Worm (Caenorhabditis elegans) whole organism, dauer: ENCODE measurements around the gene dct-12.
"Not testable (repeated sequence)": the region's sequence is repeated elsewhere in the genome, so short reads cannot be mapped to it uniquely, and the experiment has no call there.

Experiments
- unc-62 ChIP-seq: sonication (generic microtip); optimal IDR thresholded peaks from 2 replicates; lab custom pipeline; 2017; ENCODE audit warnings: missing biosample characterization, missing genetic modification reagents, missing genetic modification characterization

Gene dct-12

DNA sequence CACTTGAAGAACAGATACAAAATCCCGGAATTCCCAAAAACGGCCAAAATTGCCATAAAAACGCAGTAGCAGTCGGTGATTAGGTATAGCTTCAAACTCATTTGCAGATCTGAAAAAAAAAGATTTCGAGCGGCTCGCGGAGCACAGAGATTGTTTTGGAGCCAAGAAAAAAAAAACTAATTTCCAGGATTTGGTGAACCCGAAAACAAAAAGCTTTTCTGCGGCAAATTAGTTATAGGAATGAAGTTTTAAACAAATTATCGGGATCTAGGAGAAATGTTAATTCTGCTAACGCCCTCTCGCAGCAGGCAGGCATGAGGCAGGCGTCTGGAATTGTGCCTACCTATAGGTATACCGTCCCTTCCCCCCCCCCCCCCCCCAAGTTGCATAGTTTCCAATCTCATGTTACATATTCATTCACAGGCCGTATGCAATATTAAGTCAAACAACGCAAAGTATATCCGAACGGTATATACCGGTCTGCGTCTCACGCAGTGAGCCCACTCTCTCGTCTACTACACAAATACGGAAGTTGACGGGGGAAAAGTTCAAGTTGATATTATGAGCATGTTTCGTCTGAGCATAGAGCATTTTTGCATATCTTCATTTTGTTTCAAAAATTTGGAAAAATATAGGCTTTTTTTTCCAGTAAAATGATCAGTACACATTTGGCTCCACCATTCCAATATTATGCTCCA lies 12.6 kb upstream of the dct-12 start, which contains the start of the genes W05H5.1 and pitr-6:
Gene W05H5.1, minus strand, starts transcription at position 101 of the 698 bp plus-strand sequence.
Gene pitr-6, plus strand, starts transcription at position 648 of the 698 bp plus-strand sequence.
- TF ChIP-seq unc-62 (GFP tag; lab: Kevin White, UChicago), result no peak

- TF ChIP-seq unc-62 (GFP tag; lab: Kevin White, UChicago), result not testable (repeated sequence)
Measured at ce11 chrII:12441164-12441563, 8.9 kb upstream of the dct-12 start, which contains the start of gene Y57A10C.10. TSS of gene Y57A10C.10 (minus strand) at chrII:12441264.

DNA sequence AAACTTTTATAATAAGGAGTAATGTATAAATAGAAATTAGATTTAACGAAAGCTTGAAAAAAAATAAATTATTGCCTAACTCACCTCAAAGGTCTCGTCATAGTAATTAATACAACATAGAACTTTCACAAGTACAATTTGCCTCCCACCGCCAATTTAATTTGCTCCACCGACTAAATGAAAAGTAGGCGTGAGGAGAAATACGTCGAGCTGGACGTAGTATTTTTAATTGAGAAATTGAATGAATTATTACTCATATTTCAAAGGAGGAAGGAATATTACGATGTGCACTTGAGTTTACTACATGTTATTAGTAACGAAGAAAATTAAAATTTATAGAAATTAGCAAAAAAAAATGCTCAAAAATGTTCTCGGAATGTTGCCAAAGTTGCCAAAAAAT lies 6.2 kb upstream of the dct-12 start, which contains the start of gene Y57A10C.9:
Gene Y57A10C.9, minus strand, starts transcription at position 101 of the 400 bp plus-strand sequence.
- TF ChIP-seq unc-62 (GFP tag; lab: Kevin White, UChicago), result no peak

DNA sequence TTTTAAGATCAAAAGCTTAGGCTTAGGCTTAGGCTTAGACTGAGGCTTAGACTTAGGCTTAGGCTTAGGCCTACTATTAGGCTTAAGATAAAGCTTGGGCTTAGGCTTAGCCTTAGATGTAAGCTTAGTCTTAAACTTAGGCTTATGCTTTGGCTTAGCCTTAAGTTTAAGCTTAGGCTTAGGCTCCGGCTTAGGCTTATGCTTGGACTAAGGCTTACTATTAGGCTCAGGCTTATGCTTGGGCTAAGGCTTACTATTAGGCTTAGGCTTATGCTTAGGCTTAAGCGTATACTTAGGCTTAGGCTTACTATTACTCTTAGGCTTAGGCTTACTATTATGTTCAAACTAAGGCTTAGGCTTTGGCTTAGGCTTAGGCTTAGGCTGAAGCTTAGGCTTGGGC lies 4.5 kb upstream of the dct-12 start:
- no peak for TF ChIP-seq unc-62 (GFP tag; lab: Kevin White, UChicago)

ce11 chrII:12435202-12435872 lies 3.1 kb upstream of the dct-12 start:
- TF ChIP-seq unc-62 (GFP tag; lab: Kevin White, UChicago), result no peak

ce11 chrII:12429743-12430142 lies 2.5 kb downstream of the dct-12 start, which contains the start of gene Y57A10C.8:
TSS of gene Y57A10C.8 (minus strand) at chrII:12429843.
- TF ChIP-seq unc-62 (GFP tag; lab: Kevin White, UChicago), result no peak

DNA sequence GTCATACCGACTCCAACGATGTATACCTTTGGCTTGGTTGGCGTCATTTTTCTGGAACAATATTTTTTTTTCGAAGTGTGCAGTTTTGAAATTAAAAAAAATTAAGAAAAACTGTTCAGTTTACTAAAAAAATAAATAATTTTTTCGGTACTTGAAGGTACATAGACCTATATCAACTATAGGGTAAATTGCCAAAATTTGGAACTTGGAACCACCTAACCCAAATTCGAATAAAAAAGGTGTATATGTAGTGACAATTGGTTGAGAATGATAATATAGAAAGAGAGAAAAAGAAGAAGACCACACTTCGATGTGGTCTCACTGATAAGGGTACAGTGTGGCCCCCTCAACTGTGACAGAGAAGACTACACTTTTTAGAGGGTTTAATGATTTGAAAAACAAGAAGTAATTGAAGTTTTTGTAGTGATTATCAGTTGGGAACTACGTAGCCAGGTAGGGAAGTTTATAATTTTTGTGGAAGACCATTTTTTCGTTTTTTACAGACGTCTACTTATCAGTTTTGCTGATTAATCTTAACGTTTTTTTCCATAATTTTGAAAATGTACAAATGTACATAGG lies 6.5 kb downstream of the dct-12 start, which contains the start of gene daf-22:
Gene daf-22, minus strand, starts transcription at position 51 of the 579 bp plus-strand sequence.
- no peak for TF ChIP-seq unc-62 (GFP tag; lab: Kevin White, UChicago)

DNA sequence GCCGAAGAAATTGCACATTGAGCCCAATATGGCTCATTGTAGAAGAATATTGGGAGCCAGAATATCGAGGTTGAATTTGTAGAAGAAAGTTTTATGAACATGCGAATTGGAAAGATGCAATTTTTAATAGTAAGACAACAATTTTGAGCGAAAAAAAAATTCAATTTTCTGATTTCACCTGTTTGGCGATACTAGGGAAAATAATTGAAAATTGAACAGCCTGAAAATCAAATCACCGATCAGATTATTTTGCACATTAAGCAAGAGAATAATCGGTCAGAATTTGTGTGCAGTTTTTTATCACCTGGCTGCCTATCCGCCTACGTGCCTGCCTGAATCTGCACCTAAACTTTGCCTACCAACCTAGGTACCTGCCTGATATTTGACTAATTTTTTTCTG lies 11.8 kb downstream of the dct-12 start, which contains the start of gene sre-26:
Gene sre-26, minus strand, starts transcription at position 101 of the 400 bp plus-strand sequence.
- no peak for TF ChIP-seq unc-62 (GFP tag; lab: Kevin White, UChicago)

DNA sequence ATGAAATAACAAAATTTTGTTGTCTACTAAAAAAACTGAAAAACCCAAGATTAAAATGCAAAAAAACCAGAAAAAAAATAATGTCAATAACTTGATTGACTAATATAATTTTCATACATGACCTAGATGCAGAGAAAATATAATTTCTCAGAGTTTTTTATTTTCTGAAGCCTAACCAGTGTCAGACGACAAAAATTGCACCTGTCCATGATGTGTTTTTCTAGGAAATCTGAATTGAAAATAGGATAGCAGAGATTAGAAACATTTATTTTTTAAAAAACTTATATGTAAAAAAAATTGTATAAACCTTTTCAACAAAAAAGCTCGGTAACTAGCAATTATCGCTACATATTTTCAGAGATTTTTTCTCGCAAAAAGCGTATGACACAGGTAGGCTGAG lies 14.3 kb downstream of the dct-12 start:
- no peak for TF ChIP-seq unc-62 (GFP tag; lab: Kevin White, UChicago)

DNA sequence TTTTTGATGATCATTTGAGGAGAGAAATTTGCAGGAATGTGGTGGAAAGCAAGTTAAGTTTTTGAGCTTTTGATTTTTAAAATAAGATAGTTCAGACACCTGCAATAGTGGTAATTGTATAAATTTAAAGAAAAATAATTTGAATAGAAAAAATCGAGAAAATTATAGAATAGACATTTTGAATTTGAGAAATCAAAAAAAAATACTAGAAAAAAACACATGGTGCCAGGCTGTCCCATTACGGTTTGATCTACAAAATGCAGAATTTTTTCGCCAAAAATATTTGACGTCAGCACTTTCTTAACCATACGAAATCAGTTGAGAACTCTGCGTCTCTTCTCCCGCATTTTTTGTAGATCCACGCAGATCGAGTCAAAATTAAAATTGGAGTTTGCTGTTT lies 14.7 kb downstream of the dct-12 start, which contains the start of gene sre-27:
Gene sre-27, minus strand, starts transcription at position 101 of the 400 bp plus-strand sequence.
- TF ChIP-seq unc-62 (GFP tag; lab: Kevin White, UChicago), result no peak

DNA sequence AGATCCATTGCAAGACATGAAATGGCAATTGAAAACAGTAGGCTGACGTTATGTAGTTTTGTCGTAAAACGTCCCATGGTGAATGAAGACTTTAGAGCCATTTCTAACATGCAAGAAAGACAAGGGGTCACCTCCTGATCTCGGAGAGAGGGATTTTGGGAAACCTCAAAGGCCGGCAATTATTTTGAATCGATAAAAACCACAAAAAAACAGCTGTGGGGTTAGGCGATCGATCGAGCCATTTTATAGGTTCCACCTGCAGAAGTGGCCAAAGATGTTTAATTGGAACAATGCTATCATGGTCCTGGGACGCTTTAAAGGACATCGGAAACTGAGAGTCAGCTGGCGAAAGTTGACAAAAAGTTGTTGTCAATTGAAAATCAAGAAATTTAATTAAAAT lies 17.5 kb downstream of the dct-12 start, which contains the start of gene Y57A10C.11:
Gene Y57A10C.11, minus strand, starts transcription at position 101 of the 400 bp plus-strand sequence.
- no peak for TF ChIP-seq unc-62 (GFP tag; lab: Kevin White, UChicago)

DNA sequence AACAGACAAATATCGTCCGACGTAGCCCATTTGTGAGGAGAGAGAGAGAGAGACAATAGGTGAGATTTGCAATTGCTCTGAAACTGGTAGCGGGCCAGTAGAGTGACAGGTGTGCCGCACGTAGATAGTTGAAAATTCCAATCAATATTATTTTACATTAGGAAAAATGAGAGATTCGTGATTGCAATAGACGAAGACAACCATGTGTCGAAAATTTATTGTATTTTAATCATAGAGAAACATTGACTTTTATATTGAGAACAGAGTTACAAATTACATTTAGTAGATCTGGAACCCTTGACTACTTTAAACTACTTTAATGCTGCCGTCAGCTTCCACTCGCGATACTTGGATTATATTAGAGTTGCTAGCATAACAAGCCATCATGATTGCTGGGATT lies 19.8 kb downstream of the dct-12 start, which contains the start of gene Y57A10C.1:
Gene Y57A10C.1, minus strand, starts transcription at position 101 of the 400 bp plus-strand sequence.
- no peak for TF ChIP-seq unc-62 (GFP tag; lab: Kevin White, UChicago)

DNA sequence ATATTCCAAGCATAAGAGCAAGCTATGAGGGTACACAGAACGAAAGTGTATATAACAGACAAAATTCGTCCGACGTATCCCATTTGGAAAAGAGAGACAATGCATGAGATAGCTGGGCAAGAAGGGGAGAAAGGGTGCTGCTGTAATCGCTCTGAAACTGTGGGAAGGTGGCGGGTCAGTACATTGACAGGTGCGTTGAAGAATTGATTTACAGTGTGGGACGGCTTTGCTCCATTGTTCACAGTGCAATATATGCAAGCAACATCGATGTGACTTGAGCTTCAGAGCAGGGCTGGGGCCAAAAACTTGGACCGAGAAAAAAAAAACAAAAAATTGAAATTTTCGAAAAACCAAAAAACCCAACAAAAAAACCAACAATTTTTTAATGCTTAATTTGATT lies 22.1 kb downstream of the dct-12 start, which contains the start of gene F57G9.3:
Gene F57G9.3, minus strand, starts transcription at position 101 of the 400 bp plus-strand sequence.
- no peak for TF ChIP-seq unc-62 (GFP tag; lab: Kevin White, UChicago)

DNA sequence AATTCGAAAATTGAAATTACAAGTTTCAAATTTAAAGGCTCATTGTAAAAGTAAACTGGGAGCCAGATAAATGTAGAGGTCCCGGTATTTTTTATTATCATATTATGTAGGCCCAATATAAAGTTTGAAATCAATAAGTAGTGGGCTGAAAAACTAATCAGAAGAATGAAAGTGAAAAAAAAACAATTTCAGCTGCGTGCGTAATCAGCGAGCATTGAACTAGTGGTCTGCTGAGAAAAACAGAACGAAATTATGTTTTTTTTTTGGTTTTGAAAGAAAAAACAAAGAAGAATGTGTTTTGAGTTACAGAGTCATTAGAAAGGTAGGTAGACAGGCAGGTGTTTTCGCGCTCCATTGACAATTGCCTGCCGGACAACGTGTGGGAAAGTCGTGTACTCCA lies 23.5 kb downstream of the dct-12 start, which contains the start of gene sre-31:
Gene sre-31, minus strand, starts transcription at position 101 of the 400 bp plus-strand sequence.
- TF ChIP-seq unc-62 (GFP tag; lab: Kevin White, UChicago), result no peak

ce11 chrII:12406394-12406793 lies 25.9 kb downstream of the dct-12 start, which contains the start of gene sre-30:
TSS of gene sre-30 (minus strand) at chrII:12406494.
- no peak for TF ChIP-seq unc-62 (GFP tag; lab: Kevin White, UChicago)
